Worm (Caenorhabditis elegans) whole organism, young adult: ENCODE data around the gene irg-8.

ENCODE experiments used
- attf-3 ChIP-seq: fragments of 200-800 bp; sonication (Bioruptor generic); conservative IDR thresholded peaks from 2 replicates; pipeline ENCODE4 v1.3.6; 2022; ENCODE audit warnings: missing genetic modification reagents, missing genetic modification characterization, missing compliant biosample characterization
- bed-2 ChIP-seq: fragments of 200-800 bp; sonication (Bioruptor generic); IDR thresholded peaks from 2 replicates; pipeline ENCODE4 v1.3.6; 2022; ENCODE audit warnings: missing genetic modification reagents, missing genetic modification characterization, missing compliant biosample characterization
- hrde-1 ChIP-seq: sonication (generic microtip); optimal IDR thresholded peaks from 2 replicates; lab custom pipeline; 2016; ENCODE audit warnings: missing genetic modification characterization, mild to moderate bottlenecking, missing compliant biosample characterization, moderate library complexity, missing genotype, missing genetic modification reagents, borderline replicate concordance
- lir-1 ChIP-seq: fragments of 200-800 bp; sonication (Bioruptor generic); conservative IDR thresholded peaks from 2 replicates; pipeline ENCODE4 v1.3.6; 2022; ENCODE audit warnings: missing genetic modification reagents, missing genetic modification characterization, missing compliant biosample characterization

DNA sequence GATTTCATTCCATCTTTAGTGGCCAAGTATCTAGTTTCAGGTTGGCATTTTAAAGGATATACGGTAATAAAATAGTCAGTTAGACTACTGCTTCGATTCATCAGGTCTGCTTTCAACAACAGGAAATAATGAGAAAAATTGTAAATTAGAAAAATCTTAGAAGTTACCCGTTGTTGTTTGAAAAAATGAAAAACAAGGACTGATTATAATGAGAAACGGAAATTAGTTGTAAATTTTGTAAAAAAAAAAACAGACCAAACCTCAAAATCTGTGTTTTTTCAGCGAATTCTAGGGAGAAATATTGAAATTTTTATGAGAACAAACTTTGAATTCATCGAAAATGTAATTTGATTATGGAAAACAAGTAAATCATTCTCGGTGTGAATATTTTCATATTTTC, 14.5 kb downstream of the irg-8 start, which contains the start of gene srh-62:
- TF ChIP-seq attf-3 (GFP tag; lab: Robert Waterston, UW) (no peak), hrde-1 (tag; lab: Kevin White, UChicago) (no peak), bed-2 (GFP tag; lab: Robert Waterston, UW) (no peak), lir-1 (GFP tag; lab: Robert Waterston, UW) (no peak)
